Worm (Caenorhabditis elegans) whole organism, early embryonic: Measurements from ENCODE around the gene srxa-13.

Source experiments
- B0310.2 ChIP-seq: sonication (generic microtip); optimal IDR thresholded peaks from 2 replicates; lab custom pipeline; 2016; ENCODE audit warnings: mild to moderate bottlenecking, missing genetic modification characterization, missing compliant biosample characterization
- ama-1 ChIP-seq: fragments of 150-350 bp; optimal IDR thresholded peaks from 2 replicates; lab custom pipeline; 2014
- ceh-13 ChIP-seq: fragments of 200-800 bp; sonication (Bioruptor generic); optimal IDR thresholded peaks from 2 replicates; lab custom pipeline; 2018; ENCODE audit warnings: mild to moderate bottlenecking, missing genetic modification characterization, missing compliant biosample characterization
- ceh-36 ChIP-seq: sonication (generic microtip); optimal IDR thresholded peaks from 2 replicates; lab custom pipeline; 2016; ENCODE audit warnings: missing genetic modification characterization, inconsistent platforms, missing compliant biosample characterization
- flt-1 ChIP-seq: fragments of 200-800 bp; sonication (Bioruptor generic); IDR thresholded peaks from 2 replicates; pipeline ENCODE4 v1.3.6; 2022; ENCODE audit warnings: missing genetic modification characterization, missing compliant biosample characterization
- hmbx-1 ChIP-seq: sonication (generic microtip); optimal IDR thresholded peaks from 2 replicates; lab custom pipeline; 2016; ENCODE audit warnings: mild to moderate bottlenecking, missing genetic modification characterization, missing compliant biosample characterization
- hmg-4 ChIP-seq: fragments of 200-800 bp; sonication (Bioruptor generic); optimal IDR thresholded peaks from 2 replicates; lab custom pipeline; 2018; ENCODE audit warnings: mild to moderate bottlenecking, missing genetic modification characterization, missing compliant biosample characterization
- scrt-1 ChIP-seq: fragments of 200-800 bp; sonication (Bioruptor generic); IDR thresholded peaks from 2 replicates; pipeline ENCODE4 v1.3.6; 2022; ENCODE audit warnings: missing genetic modification characterization, missing compliant biosample characterization
- sea-1 ChIP-seq: fragments of 200-800 bp; sonication (Bioruptor generic); conservative IDR thresholded peaks from 2 replicates; pipeline ENCODE4 v1.3.6; 2022; ENCODE audit warnings: missing genetic modification characterization, missing compliant biosample characterization
- tbx-11 ChIP-seq: fragments of 200-800 bp; sonication (Bioruptor generic); IDR thresholded peaks from 2 replicates; pipeline ENCODE4 v1.3.6; 2022; ENCODE audit warnings: missing genetic modification characterization, missing compliant biosample characterization
- tbx-37 ChIP-seq: fragments of 200-800 bp; sonication (Bioruptor generic); conservative IDR thresholded peaks from 2 replicates; pipeline ENCODE4 v1.3.6; 2022; ENCODE audit warnings: missing genetic modification reagents, missing genetic modification characterization, missing compliant biosample characterization
- tra-4 ChIP-seq: sonication (generic microtip); optimal IDR thresholded peaks from 2 replicates; lab custom pipeline; 2017; ENCODE audit warnings: missing genetic modification characterization, missing compliant biosample characterization

DNA sequence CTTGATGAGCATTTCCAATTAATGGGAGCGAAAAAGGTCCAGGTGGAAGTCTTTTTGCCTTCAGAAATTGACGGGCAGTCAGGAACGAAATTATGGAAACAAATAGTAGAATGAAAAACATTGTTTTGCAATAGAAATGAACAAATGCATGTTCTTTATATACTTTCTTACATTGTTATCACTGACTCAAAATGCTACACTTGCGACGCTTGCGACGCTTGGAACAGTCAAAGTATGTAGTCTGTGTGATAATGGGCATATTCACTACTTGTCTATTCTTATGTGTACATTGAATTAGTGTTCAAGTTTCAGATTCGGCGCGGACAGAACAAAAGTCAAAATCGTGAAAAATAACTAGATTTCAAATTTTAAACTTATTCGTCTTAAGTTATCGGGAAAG, 31.2 kb upstream of the srxa-13 start, which contains the start of gene cyp-35C1:
- no peak for TF ChIP-seq tbx-11 (GFP tag; lab: Robert Waterston, UW)
- TF ChIP-seq scrt-1 (GFP tag; lab: Robert Waterston, UW): no peak
- TF ChIP-seq flt-1: no peak
- no peak for TF ChIP-seq ama-1 (lab: Kevin White, UChicago)
- TF ChIP-seq tra-4 (tag; lab: Kevin White, UChicago): no peak
- no peak for TF ChIP-seq hmg-4 (GFP tag; lab: Kevin White, UChicago)
- TF ChIP-seq tbx-37 (GFP tag; lab: Robert Waterston, UW): no peak
- TF ChIP-seq ceh-13 (GFP tag; lab: Kevin White, UChicago): no peak
- TF ChIP-seq B0310.2: no peak
- no peak for TF ChIP-seq sea-1 (GFP tag; lab: Robert Waterston, UW)
- no peak for TF ChIP-seq hmbx-1
- TF ChIP-seq ceh-36 (tag; lab: Kevin White, UChicago): no peak
